Worm (Caenorhabditis elegans): Measurements from ENCODE around the gene ceh-74.
"Not testable (repeated sequence)": the region's sequence is repeated elsewhere in the genome, so short reads cannot be mapped to it uniquely, and the experiment has no call there.

Gene ceh-74

DNA sequence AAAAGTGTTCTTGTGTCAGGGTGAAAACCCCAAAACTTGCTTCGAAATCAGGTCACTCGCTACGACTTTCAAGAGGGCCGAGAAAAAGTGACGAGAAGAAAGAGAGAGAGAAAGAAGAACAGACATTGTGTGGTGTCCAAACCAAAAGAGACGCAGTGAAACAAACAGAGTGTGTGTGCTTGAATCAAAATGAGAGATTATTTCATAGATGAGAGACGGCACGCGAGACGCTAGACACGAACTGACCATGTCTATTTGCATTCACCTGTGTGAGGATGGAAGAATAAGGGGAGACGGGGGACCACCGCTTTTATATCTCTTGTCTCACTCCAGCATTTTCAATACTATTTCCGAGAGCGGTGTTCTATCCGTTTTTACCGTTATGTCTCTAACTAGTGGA is 41.7 kb upstream of the ceh-74 start (continued):
- TF ChIP-seq nfya-1 (tag; optimal IDR thresholded peaks at IDR 0.05), result peak; percentile 75
- TF ChIP-seq K02D7.2 (tag; optimal IDR thresholded peaks at IDR 0.05), result no peak
- TF ChIP-seq elt-2 (tag; optimal IDR thresholded peaks at IDR 0.05), result peak; percentile 56
- TF ChIP-seq ref-2 (tag; optimal IDR thresholded peaks at IDR 0.05), result peak; percentile 46
- TF ChIP-seq lin-11 (tag; optimal IDR thresholded peaks at IDR 0.05), result no peak
- TF ChIP-seq ceh-24 (tag; optimal IDR thresholded peaks at IDR 0.05), result no peak
- no peak for TF ChIP-seq Y22D7AL.16 (tag; optimal IDR thresholded peaks at IDR 0.05)
- no peak for TF ChIP-seq unc-3 (GFP tag; conservative IDR thresholded peaks at IDR 0.05)
- no peak for TF ChIP-seq unc-3 (tag; optimal IDR thresholded peaks at IDR 0.05)
- no peak for TF ChIP-seq ceh-45 (GFP tag; IDR thresholded peaks at IDR 0.05)
- no peak for TF ChIP-seq eyg-1 (tag; optimal IDR thresholded peaks at IDR 0.05)
- peak; percentile 13 for TF ChIP-seq unc-86 (tag; optimal IDR thresholded peaks at IDR 0.05)
- TF ChIP-seq madf-2 (tag; optimal IDR thresholded peaks at IDR 0.05), result no peak
- TF ChIP-seq rnt-1 (tag; optimal IDR thresholded peaks at IDR 0.05), result peak; percentile 56
- TF ChIP-seq pha-2 (tag; optimal IDR thresholded peaks at IDR 0.05), result peak; percentile 24
- no peak for TF ChIP-seq ceh-14 (tag; optimal IDR thresholded peaks at IDR 0.05)
- TF ChIP-seq mec-3 (tag; optimal IDR thresholded peaks at IDR 0.05; ENCODE audit: borderline replicate concordance), result no peak
- no peak for TF ChIP-seq fkh-6 (tag; optimal IDR thresholded peaks at IDR 0.05)
- TF ChIP-seq ceh-48 (tag; optimal IDR thresholded peaks at IDR 0.05), result no peak
- TF ChIP-seq fkh-10 (GFP tag; optimal IDR thresholded peaks at IDR 0.05), result no peak
- TF ChIP-seq ztf-16 (tag; optimal IDR thresholded peaks at IDR 0.05), result no peak
- TF ChIP-seq hlh-30 (tag; optimal IDR thresholded peaks at IDR 0.05; ENCODE audit: insufficient read depth), result peak; percentile 46
- no peak for TF ChIP-seq ahr-1 (tag; optimal IDR thresholded peaks at IDR 0.05)
- TF ChIP-seq ceh-30 (tag; optimal IDR thresholded peaks at IDR 0.05), result peak; percentile 0
- peak; percentile 72 for TF ChIP-seq F13H6.1 (tag; optimal IDR thresholded peaks at IDR 0.05)
- peak; percentile 39 for TF ChIP-seq ets-4 (tag; optimal IDR thresholded peaks at IDR 0.05)
- TF ChIP-seq nhr-11 (tag; optimal IDR thresholded peaks at IDR 0.05), result no peak
- no peak for TF ChIP-seq hlh-15 (tag; optimal IDR thresholded peaks at IDR 0.05)
- TF ChIP-seq tbx-7 (tag; optimal IDR thresholded peaks at IDR 0.05), result no peak
- peak; percentile 13 for TF ChIP-seq zip-5 (tag; optimal IDR thresholded peaks at IDR 0.05)
- TF ChIP-seq ceh-18 (tag; optimal IDR thresholded peaks at IDR 0.05), result peak; percentile 56

DNA sequence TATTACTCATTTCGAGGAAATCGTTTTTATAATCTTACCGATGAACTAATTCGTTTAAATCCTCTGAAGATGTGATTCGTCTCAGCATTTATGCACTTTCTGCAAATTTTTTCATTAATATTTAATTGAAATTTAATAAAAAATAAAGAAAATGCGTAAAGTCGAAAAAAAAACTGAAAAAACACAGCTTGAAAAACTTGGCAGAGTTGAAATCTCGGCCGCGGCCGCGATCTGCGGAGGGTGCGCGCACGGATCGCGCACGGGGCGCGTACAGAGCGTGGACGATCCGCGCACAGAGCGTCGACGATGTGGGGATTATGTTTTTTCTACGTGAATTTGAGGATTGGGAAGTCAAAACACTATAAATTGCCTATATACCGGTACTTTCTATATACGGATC is 40.1 kb upstream of the ceh-74 start, which contains the start of gene AH10.4:
Gene AH10.4, minus strand, starts transcription at position 101 of the 400 bp plus-strand sequence.
- not testable (repeated sequence) for TF ChIP-seq pqm-1 (tag; optimal IDR thresholded peaks at IDR 0.05); C38D4.7 (GFP tag; optimal IDR thresholded peaks at IDR 0.05); ztf-16 (tag; optimal IDR thresholded peaks at IDR 0.05)

DNA sequence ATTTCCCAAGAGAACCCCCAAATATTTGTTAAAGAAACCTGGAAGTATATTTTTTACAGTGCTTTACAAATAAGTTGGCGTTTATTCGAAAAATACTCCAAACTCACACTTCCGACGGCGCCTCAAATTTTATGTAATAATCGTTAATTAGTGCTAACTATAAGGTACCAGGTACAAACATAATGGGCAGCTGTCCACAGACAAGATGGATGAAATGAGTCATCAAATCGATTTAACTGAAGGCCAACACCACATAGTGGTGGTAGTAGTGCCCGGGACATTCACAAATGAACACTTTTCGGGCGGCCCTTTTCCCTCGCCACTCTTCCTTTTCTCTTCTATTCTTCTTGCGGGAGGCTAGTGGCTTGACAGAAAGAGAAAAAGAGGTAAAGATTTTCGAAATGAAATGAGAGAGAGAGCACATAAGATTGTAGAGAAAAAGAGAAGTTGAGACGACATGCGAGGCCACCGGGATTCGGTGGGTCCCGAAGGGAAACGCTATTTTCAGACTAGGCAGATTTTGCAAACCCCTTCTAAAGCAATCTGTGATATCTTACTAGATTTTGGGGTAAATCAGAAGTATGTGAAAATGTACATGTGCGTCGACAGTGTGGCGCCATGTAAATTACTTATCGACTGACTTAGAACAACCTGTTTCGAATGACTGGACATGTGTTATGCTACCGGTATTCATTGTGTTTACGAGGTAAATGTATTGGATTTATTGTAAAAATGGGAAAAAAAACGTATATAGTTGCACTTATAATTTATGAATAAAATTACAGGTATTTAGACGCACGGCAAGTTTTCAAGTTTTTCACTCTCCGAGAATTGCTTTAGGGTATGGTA is 38.4 kb upstream of the ceh-74 start:
- TF ChIP-seq unc-42 (tag; optimal IDR thresholded peaks at IDR 0.05), result peak; percentile 23
- no peak for TF ChIP-seq unc-55 (GFP tag; optimal IDR thresholded peaks at IDR 0.05)
- peak; percentile 43 for TF ChIP-seq nfya-1 (tag; optimal IDR thresholded peaks at IDR 0.05)
- TF ChIP-seq pag-3 (tag; optimal IDR thresholded peaks at IDR 0.05; ENCODE audit: borderline replicate concordance), result no peak
- TF ChIP-seq ceh-9 (tag; optimal IDR thresholded peaks at IDR 0.05), result no peak
- no peak for TF ChIP-seq elt-4 (tag; optimal IDR thresholded peaks at IDR 0.05)
- no peak for TF ChIP-seq che-1 (tag; optimal IDR thresholded peaks at IDR 0.05)
- TF ChIP-seq rnt-1 (tag; optimal IDR thresholded peaks at IDR 0.05), result peak; percentile 29
- TF ChIP-seq ceh-31 (tag; optimal IDR thresholded peaks at IDR 0.05), result peak; percentile 35
- peak; percentile 18 for TF ChIP-seq tbx-2 (tag; optimal IDR thresholded peaks at IDR 0.05)
- no peak for TF ChIP-seq tbx-7 (tag; optimal IDR thresholded peaks at IDR 0.05)
- peak; percentile 25 for TF ChIP-seq ceh-48 (tag; optimal IDR thresholded peaks at IDR 0.05)
- no peak for TF ChIP-seq sox-2 (GFP tag; IDR thresholded peaks at IDR 0.05)
- TF ChIP-seq syd-9 (tag; optimal IDR thresholded peaks at IDR 0.05), result no peak
